Fruit fly (Drosophila melanogaster): ENCODE data around the gene sina.

- TF ChIP-seq usp (GFP tag; optimal IDR thresholded peaks at IDR 0.05) (no peak), psq (optimal IDR thresholded peaks at IDR 0.05) (no peak), pan (optimal IDR thresholded peaks at IDR 0.05) (no peak)
Observed at dm6 chr3L:16896408-16896807, 42.9 kb downstream of the sina start.
